Fruit fly (Drosophila melanogaster): ENCODE data around the gene ATPsynE.

ATPsynE gene

dm6 chr3R:14369481-14370198, 42.9 kb downstream of the ATPsynE start (continued):
- TF ChIP-seq CG15696 (tag; optimal IDR thresholded peaks at IDR 0.05) (no peak), org-1 (GFP tag; optimal IDR thresholded peaks at IDR 0.05) (no peak), CG14860 (GFP tag; IDR thresholded peaks at IDR 0.05; ENCODE audit: partially characterized antibody) (no peak), her (GFP tag; optimal IDR thresholded peaks at IDR 0.05) (no peak), tio (GFP tag; optimal IDR thresholded peaks at IDR 0.05) (no peak), Doc2 (GFP tag; IDR thresholded peaks at IDR 0.05) (no peak), schlank (tag; optimal IDR thresholded peaks at IDR 0.05) (no peak), zen2 (GFP tag; IDR thresholded peaks at IDR 0.05; ENCODE audit: partially characterized antibody) (no peak), Dfd (GFP tag; optimal IDR thresholded peaks at IDR 0.05) (no peak), CG6765 (GFP tag; optimal IDR thresholded peaks at IDR 0.05) (no peak), slbo (GFP tag; IDR thresholded peaks at IDR 0.05) (peak; percentile 39; the same call in 1 of the 2 replicates), zfh1 (GFP tag; IDR thresholded peaks at IDR 0.05) (0 out of 3 replicates have a peak, but pooled peaks have one; percentile 17), CG9609 (GFP tag; optimal IDR thresholded peaks at IDR 0.05) (no peak), chif (GFP tag; optimal IDR thresholded peaks at IDR 0.05) (no peak), CG42726 (GFP tag; IDR thresholded peaks at IDR 0.05; ENCODE audit: partially characterized antibody) (peak; percentile 59; the same call in 1 of the 2 replicates), CG16813 (GFP tag; IDR thresholded peaks at IDR 0.05; ENCODE audit: partially characterized antibody) (no peak), gsb-n (tag; optimal IDR thresholded peaks at IDR 0.05) (peak; percentile 69), chm (GFP tag; IDR thresholded peaks at IDR 0.05) (peak; percentile 68), CG6791 (GFP tag; IDR thresholded peaks at IDR 0.05; ENCODE audit: partially characterized antibody) (no peak), klu (GFP tag; IDR thresholded peaks at IDR 0.05) (no peak), Ets65A (GFP tag) (no peak), CG32532 (GFP tag; IDR thresholded peaks at IDR 0.05) (peak; percentile 43; the same call in 1 of the 2 replicates), unpg (GFP tag; optimal IDR thresholded peaks at IDR 0.05) (no peak), CG8388 (GFP tag; optimal IDR thresholded peaks at IDR 0.05) (no peak), ato (GFP tag; IDR thresholded peaks at IDR 0.05; ENCODE audit: partially characterized antibody) (no peak; the same call in 1 of the 2 replicates), CG17359 (tag; optimal IDR thresholded peaks at IDR 0.05) (no peak), CG15073 (GFP tag; optimal IDR thresholded peaks at IDR 0.05) (no peak), CG2712 (tag; optimal IDR thresholded peaks at IDR 0.05) (no peak), eve (GFP tag; optimal IDR thresholded peaks at IDR 0.05) (peak in 1 of 2 experiments; percentile 39), exex (tag; optimal IDR thresholded peaks at IDR 0.05) (no peak), twi (tag; optimal IDR thresholded peaks at IDR 0.05) (no peak), CG12391 (tag; optimal IDR thresholded peaks at IDR 0.05) (no peak), Nf-YB (GFP tag; optimal IDR thresholded peaks at IDR 0.05) (no peak), D19A (tag; optimal IDR thresholded peaks at IDR 0.05) (no peak), CG34376 (GFP tag; optimal IDR thresholded peaks at IDR 0.05) (no peak), CG8290 (GFP tag; optimal IDR thresholded peaks at IDR 0.05) (no peak), CG8290 (tag; optimal IDR thresholded peaks at IDR 0.05) (peak in 1 of 2 experiments; percentile 45), ham (GFP tag; IDR thresholded peaks at IDR 0.05) (no peak), bbx (GFP tag; IDR thresholded peaks at IDR 0.05; ENCODE audit: partially characterized antibody) (peak; percentile 39; the same call in 1 of the 2 replicates), Elba2 (GFP tag; optimal IDR thresholded peaks at IDR 0.05) (no peak), CG14965 (GFP tag; optimal IDR thresholded peaks at IDR 0.05; ENCODE audit: borderline replicate concordance) (no peak), Doc3 (GFP tag; IDR thresholded peaks at IDR 0.05; ENCODE audit: partially characterized antibody) (no peak), seq (GFP tag; IDR thresholded peaks at IDR 0.05) (no peak), lmd (GFP tag; IDR thresholded peaks at IDR 0.05) (no peak), ranshi (GFP tag; IDR thresholded peaks at IDR 0.05) (no peak), D19B (GFP tag; optimal IDR thresholded peaks at IDR 0.05) (no peak), h (optimal IDR thresholded peaks at IDR 0.05) (no peak), toy (GFP tag; IDR thresholded peaks at IDR 0.05) (no peak), Nf-YA (GFP tag; IDR thresholded peaks at IDR 0.05) (0 out of 2 replicates have a peak, but pooled peaks have one; percentile 21), psq (GFP tag; optimal IDR thresholded peaks at IDR 0.05) (no peak)
